Worm (Caenorhabditis elegans) whole organism, early embryonic: ENCODE results near the gene sra-6.

Source experiments
- hmg-4 ChIP-seq: fragments of 200-800 bp; sonication (Bioruptor generic); optimal IDR thresholded peaks from 2 replicates; lab custom pipeline; 2018; ENCODE audit warnings: mild to moderate bottlenecking, missing genetic modification characterization, missing compliant biosample characterization
- pes-1 ChIP-seq: fragments of 200-800 bp; sonication (Bioruptor generic); IDR thresholded peaks from 2 replicates; pipeline ENCODE4 v1.3.6; 2022; ENCODE audit warnings: missing genetic modification reagents, missing genetic modification characterization, missing compliant biosample characterization

DNA sequence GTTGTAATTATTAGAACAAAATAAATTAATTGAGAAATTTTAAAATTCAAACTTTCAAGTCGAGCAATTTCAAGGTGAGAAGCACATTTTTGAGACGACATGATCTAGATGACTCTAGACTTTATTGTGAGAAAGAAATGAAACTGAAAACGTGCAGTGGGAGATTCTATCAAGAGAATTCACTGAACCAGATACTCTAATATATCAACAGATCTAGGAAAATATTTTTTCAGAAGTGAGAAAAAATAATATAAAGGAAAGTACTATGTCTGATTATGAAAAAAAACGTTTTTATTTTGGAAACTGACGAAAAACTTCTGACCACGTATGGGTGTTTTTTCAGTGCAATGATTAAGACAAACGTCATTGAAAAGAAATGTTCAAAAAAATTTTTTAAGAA, 9.9 kb downstream of the sra-6 start, which contains the start of gene sra-3:
- no peak for TF ChIP-seq pes-1 (GFP tag; lab: Robert Waterston, UW)
- TF ChIP-seq hmg-4, result no peak
